Worm (Caenorhabditis elegans) whole organism, L4 larva: ENCODE data around the gene rpl-33.

Experiments used
- hlh-11 ChIP-seq: fragments of 200-800 bp; sonication (Bioruptor generic); optimal IDR thresholded peaks from 2 replicates; lab custom pipeline; 2018; ENCODE audit warnings: mild to moderate bottlenecking, missing genetic modification characterization, missing compliant biosample characterization
- mdl-1 ChIP-seq, 2 experiments: fragments of 150-350 bp in 1 of 2; sonication (generic microtip) in 1 of 2; optimal IDR thresholded peaks; 2 replicates each; lab custom pipeline; 2014 to 2017; ENCODE audit warnings: missing biosample characterization in 2 of 2, missing genetic modification characterization in 2 of 2

- TF ChIP-seq hlh-11 (tag; lab: Kevin White, UChicago) (no peak), mdl-1 (tag; optimal IDR thresholded peaks at IDR 0.05; lab: Kevin White, UChicago) (no peak)
These were observed 5.8 kb downstream of the rpl-33 start for ce11 chrII:7111012-7111656.
